Fruit fly (Drosophila melanogaster): ENCODE measurements around the gene Recs1.

DNA sequence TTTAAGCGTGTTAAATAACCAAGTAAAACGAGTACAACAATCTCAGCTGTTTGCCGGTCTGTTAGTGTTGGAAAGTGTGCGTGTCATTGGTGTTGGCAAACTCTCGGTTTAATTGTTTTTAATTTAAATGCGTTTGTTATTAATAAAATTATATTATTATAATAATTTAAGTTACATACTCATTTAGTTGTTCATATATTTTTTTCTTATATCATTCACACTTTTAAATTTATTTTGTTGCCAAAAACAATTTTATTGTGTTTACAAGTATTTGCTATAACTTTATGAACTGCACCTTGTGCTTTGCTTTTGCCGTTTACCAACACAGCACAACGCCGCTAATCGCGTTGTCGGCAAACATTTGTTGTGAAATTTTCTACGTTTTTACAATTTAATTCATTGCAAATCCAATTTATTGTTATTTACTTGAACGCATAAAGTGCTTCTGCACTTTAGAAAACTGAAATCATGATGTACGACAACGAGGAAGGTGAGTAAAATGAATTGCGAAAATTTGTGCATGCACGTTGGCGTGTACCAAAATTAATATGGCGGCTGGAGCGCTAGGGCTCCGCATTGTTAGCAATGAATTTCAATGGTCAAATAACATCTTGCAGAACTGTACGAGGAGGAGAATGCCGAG lies 28.0 kb downstream of the Recs1 start, which contains the start of the genes 140up and Polr2B:
- TF ChIP-seq CG8478 (optimal IDR thresholded peaks at IDR 0.05) = no peak
- TF ChIP-seq CTCF (optimal IDR thresholded peaks at IDR 0.05) = no peak
